Worm (Caenorhabditis elegans): ENCODE data around the gene hoe-1.
A peak's percentile ranks its signal among the peaks of the same experiment; 100 is the strongest.

ce11 chrIV:4745422-4745821, 1.4 kb upstream of the hoe-1 start, which contains the start of gene timm-17B.1:
- TF ChIP-seq unc-62 (GFP tag; optimal IDR thresholded peaks at IDR 0.05 in 1 of 2) (no peak), unc-62 (tag; optimal IDR thresholded peaks at IDR 0.05) (no peak), snpc-4 (tag; optimal IDR thresholded peaks at IDR 0.05) (no peak), hlh-30 (tag; optimal IDR thresholded peaks at IDR 0.05; ENCODE audit: insufficient read depth) (peak; percentile 59), ama-1 (optimal IDR thresholded peaks at IDR 0.05) (no peak), zfp-3 (GFP tag; conservative IDR thresholded peaks at IDR 0.05) (no peak), fkh-10 (GFP tag; optimal IDR thresholded peaks at IDR 0.05) (no peak), nhr-11 (tag; optimal IDR thresholded peaks at IDR 0.05) (peak; percentile 22), dmd-6 (GFP tag; IDR thresholded peaks at IDR 0.05) (0 out of 2 replicates have a peak, but pooled peaks have one; percentile 21), egl-27 (tag; optimal IDR thresholded peaks at IDR 0.05) (no peak)
